Worm (Caenorhabditis elegans): ENCODE results near the gene F13A7.14.

DNA sequence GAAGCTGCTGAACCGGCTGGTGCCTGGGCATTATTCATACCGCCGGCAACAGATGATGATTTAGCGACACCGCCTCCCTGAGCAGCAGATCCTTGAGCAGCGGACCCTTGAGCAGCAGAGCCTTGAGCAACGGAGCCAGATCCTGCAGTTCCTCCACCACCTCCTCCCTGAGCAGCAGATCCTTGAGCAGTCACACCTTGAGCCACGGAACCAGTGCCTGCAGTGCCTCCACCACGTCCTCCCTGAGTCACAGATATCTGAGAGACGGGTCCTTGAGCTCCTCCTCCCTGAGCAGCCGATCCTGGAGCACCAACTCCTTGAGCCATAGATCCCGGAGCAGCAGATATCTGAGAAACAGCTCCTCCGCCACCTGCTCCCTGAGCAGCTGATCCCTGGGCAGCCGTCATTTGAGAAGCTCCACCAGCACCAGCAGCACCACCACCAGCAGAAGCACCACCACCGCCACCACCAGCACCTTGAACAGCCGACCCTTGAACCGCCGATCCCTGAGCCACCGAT is 25.2 kb upstream of the F13A7.14 start:
- TF ChIP-seq mxl-1 (tag; optimal IDR thresholded peaks at IDR 0.05): no peak
- no peak for TF ChIP-seq ceh-40 (GFP tag; IDR thresholded peaks at IDR 0.05)
- no peak for TF ChIP-seq F22D6.2 (tag; optimal IDR thresholded peaks at IDR 0.05)
- no peak for TF ChIP-seq ztf-18 (tag; optimal IDR thresholded peaks at IDR 0.05)
- no peak for TF ChIP-seq attf-3 (GFP tag; conservative IDR thresholded peaks at IDR 0.05)
- TF ChIP-seq dpl-1 (GFP tag; optimal IDR thresholded peaks at IDR 0.05): no peak
- TF ChIP-seq fkh-3 (tag; optimal IDR thresholded peaks at IDR 0.05): no peak

Measured in whole organism, young adult.